Worm (Caenorhabditis elegans): ENCODE results near the gene F39F10.5.

Gene F39F10.5

ce11 chrX:16865016-16865415 lies 48.6 kb downstream of the F39F10.5 start:
- TF ChIP-seq scrt-1 (GFP tag; IDR thresholded peaks at IDR 0.05) (no peak), tbx-11 (GFP tag; IDR thresholded peaks at IDR 0.05) (no peak), ceh-13 (GFP tag; optimal IDR thresholded peaks at IDR 0.05) (no peak), flt-1 (GFP tag; IDR thresholded peaks at IDR 0.05) (no peak), sea-1 (GFP tag; conservative IDR thresholded peaks at IDR 0.05) (no peak), ceh-36 (tag; optimal IDR thresholded peaks at IDR 0.05) (no peak), hnd-1 (tag; optimal IDR thresholded peaks at IDR 0.05) (no peak), tbx-37 (GFP tag; conservative IDR thresholded peaks at IDR 0.05) (no peak), tra-4 (tag; optimal IDR thresholded peaks at IDR 0.05) (no peak)

DNA sequence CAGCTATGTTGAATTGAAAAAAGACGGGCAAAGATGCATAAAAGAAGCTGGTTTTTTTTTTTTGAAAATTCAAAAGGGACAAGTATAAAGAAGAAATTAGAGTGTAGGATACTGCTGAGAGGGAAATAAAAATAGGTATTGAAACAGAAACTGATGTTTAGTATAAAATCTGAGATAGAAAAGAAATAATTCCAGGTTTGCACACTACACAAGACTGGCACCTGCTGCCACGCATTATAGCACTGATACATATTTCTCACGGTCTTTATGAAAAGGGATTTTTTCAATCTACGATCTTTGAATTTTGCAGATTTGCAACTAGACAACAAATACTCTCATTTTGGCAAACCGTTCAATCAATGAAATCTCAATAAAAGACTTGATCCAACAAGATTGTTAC lies 50.2 kb downstream of the F39F10.5 start:
- TF ChIP-seq tbx-11 (GFP tag; IDR thresholded peaks at IDR 0.05) (no peak), tra-4 (tag; optimal IDR thresholded peaks at IDR 0.05) (no peak), hmg-4 (GFP tag; optimal IDR thresholded peaks at IDR 0.05) (no peak), ets-7 (tag; optimal IDR thresholded peaks at IDR 0.05) (no peak), F13C5.2 (tag; optimal IDR thresholded peaks at IDR 0.05) (no peak), pes-1 (GFP tag; IDR thresholded peaks at IDR 0.05) (no peak), scrt-1 (GFP tag; IDR thresholded peaks at IDR 0.05) (no peak), hnd-1 (tag; optimal IDR thresholded peaks at IDR 0.05) (no peak), B0310.2 (tag; optimal IDR thresholded peaks at IDR 0.05) (no peak), ceh-36 (tag; optimal IDR thresholded peaks at IDR 0.05) (no peak), hmbx-1 (tag; optimal IDR thresholded peaks at IDR 0.05) (no peak), ceh-13 (GFP tag; optimal IDR thresholded peaks at IDR 0.05) (no peak), aly-1 (tag; optimal IDR thresholded peaks at IDR 0.05) (no peak)
